Worm (Caenorhabditis elegans) whole organism, early embryonic: Measurements from ENCODE around the gene fbxo-11.2.

Source experiments
- B0310.2 ChIP-seq: sonication (generic microtip); optimal IDR thresholded peaks from 2 replicates; lab custom pipeline; 2016; ENCODE audit warnings: mild to moderate bottlenecking, missing genetic modification characterization, missing compliant biosample characterization
- F13C5.2 ChIP-seq: sonication (generic microtip); optimal IDR thresholded peaks from 2 replicates; lab custom pipeline; 2017; ENCODE audit warnings: mild to moderate bottlenecking, missing genetic modification characterization, inconsistent platforms, missing compliant biosample characterization
- aly-1 ChIP-seq: sonication (generic microtip); optimal IDR thresholded peaks from 2 replicates; lab custom pipeline; 2016; ENCODE audit warnings: missing genetic modification characterization, missing compliant biosample characterization
- ama-1 ChIP-seq: fragments of 150-350 bp; optimal IDR thresholded peaks from 2 replicates; lab custom pipeline; 2014
- ceh-13 ChIP-seq: fragments of 200-800 bp; sonication (Bioruptor generic); optimal IDR thresholded peaks from 2 replicates; lab custom pipeline; 2018; ENCODE audit warnings: mild to moderate bottlenecking, missing genetic modification characterization, missing compliant biosample characterization
- ceh-36 ChIP-seq: sonication (generic microtip); optimal IDR thresholded peaks from 2 replicates; lab custom pipeline; 2016; ENCODE audit warnings: missing genetic modification characterization, inconsistent platforms, missing compliant biosample characterization
- ets-7 ChIP-seq: sonication (generic microtip); optimal IDR thresholded peaks from 2 replicates; lab custom pipeline; 2016; ENCODE audit warnings: missing genotype, missing genetic modification characterization, missing compliant biosample characterization
- flt-1 ChIP-seq: fragments of 200-800 bp; sonication (Bioruptor generic); IDR thresholded peaks from 2 replicates; pipeline ENCODE4 v1.3.6; 2022; ENCODE audit warnings: missing genetic modification characterization, missing compliant biosample characterization
- hmbx-1 ChIP-seq: sonication (generic microtip); optimal IDR thresholded peaks from 2 replicates; lab custom pipeline; 2016; ENCODE audit warnings: mild to moderate bottlenecking, missing genetic modification characterization, missing compliant biosample characterization
- hmg-4 ChIP-seq: fragments of 200-800 bp; sonication (Bioruptor generic); optimal IDR thresholded peaks from 2 replicates; lab custom pipeline; 2018; ENCODE audit warnings: mild to moderate bottlenecking, missing genetic modification characterization, missing compliant biosample characterization
- hnd-1 ChIP-seq: sonication (generic microtip); optimal IDR thresholded peaks from 2 replicates; lab custom pipeline; 2016; ENCODE audit warnings: missing genetic modification characterization, missing compliant biosample characterization
- pes-1 ChIP-seq: fragments of 200-800 bp; sonication (Bioruptor generic); IDR thresholded peaks from 2 replicates; pipeline ENCODE4 v1.3.6; 2022; ENCODE audit warnings: missing genetic modification reagents, missing genetic modification characterization, missing compliant biosample characterization
- scrt-1 ChIP-seq: fragments of 200-800 bp; sonication (Bioruptor generic); IDR thresholded peaks from 2 replicates; pipeline ENCODE4 v1.3.6; 2022; ENCODE audit warnings: missing genetic modification characterization, missing compliant biosample characterization
- sea-1 ChIP-seq: fragments of 200-800 bp; sonication (Bioruptor generic); conservative IDR thresholded peaks from 2 replicates; pipeline ENCODE4 v1.3.6; 2022; ENCODE audit warnings: missing genetic modification characterization, missing compliant biosample characterization
- tbx-11 ChIP-seq: fragments of 200-800 bp; sonication (Bioruptor generic); IDR thresholded peaks from 2 replicates; pipeline ENCODE4 v1.3.6; 2022; ENCODE audit warnings: missing genetic modification characterization, missing compliant biosample characterization
- tbx-37 ChIP-seq: fragments of 200-800 bp; sonication (Bioruptor generic); conservative IDR thresholded peaks from 2 replicates; pipeline ENCODE4 v1.3.6; 2022; ENCODE audit warnings: missing genetic modification reagents, missing genetic modification characterization, missing compliant biosample characterization
- tra-4 ChIP-seq: sonication (generic microtip); optimal IDR thresholded peaks from 2 replicates; lab custom pipeline; 2017; ENCODE audit warnings: missing genetic modification characterization, missing compliant biosample characterization

fbxo-11.2 gene

ce11 chrIII:1037173-1037572 is 15.9 kb downstream of the fbxo-11.2 start, which contains the start of the genes chin-1 and BE0003N10.1:
chin-1 (minus strand) TSS chrIII:1037212.
BE0003N10.1 (plus strand) TSS chrIII:1037492.
- TF ChIP-seq ets-7 (tag; lab: Kevin White, UChicago) (no peak), F13C5.2 (tag; lab: Kevin White, UChicago) (peak; percentile 22)

- TF ChIP-seq aly-1 (tag; lab: Kevin White, UChicago) (no peak), ceh-36 (tag; lab: Kevin White, UChicago) (no peak), B0310.2 (tag; lab: Kevin White, UChicago) (no peak), tbx-11 (GFP tag; lab: Robert Waterston, UW) (no peak), scrt-1 (GFP tag; lab: Robert Waterston, UW) (no peak), ets-7 (tag; lab: Kevin White, UChicago) (no peak), ama-1 (no peak), tbx-37 (GFP tag; lab: Robert Waterston, UW) (no peak), sea-1 (GFP tag; lab: Robert Waterston, UW) (no peak), ceh-13 (GFP tag; lab: Kevin White, UChicago) (no peak), hnd-1 (tag; lab: Kevin White, UChicago) (no peak), hmg-4 (GFP tag; lab: Kevin White, UChicago) (no peak), tra-4 (tag; lab: Kevin White, UChicago) (no peak), pes-1 (no peak)
These were observed 18.2 kb downstream of the fbxo-11.2 start for ce11 chrIII:1034853-1035252.

- TF ChIP-seq flt-1 (GFP tag; lab: Robert Waterston, UW) (no peak), scrt-1 (GFP tag; lab: Robert Waterston, UW) (no peak), ceh-13 (GFP tag; lab: Kevin White, UChicago) (no peak), ceh-36 (tag; lab: Kevin White, UChicago) (no peak), hmbx-1 (no peak), aly-1 (tag; lab: Kevin White, UChicago) (no peak), F13C5.2 (tag; lab: Kevin White, UChicago) (no peak), tra-4 (tag; lab: Kevin White, UChicago) (no peak), hnd-1 (tag; lab: Kevin White, UChicago) (no peak), ama-1 (no peak), ets-7 (tag; lab: Kevin White, UChicago) (no peak), hmg-4 (GFP tag; lab: Kevin White, UChicago) (no peak)
These were observed 22.1 kb downstream of the fbxo-11.2 start, which contains the start of the genes clc-26 and E_BE45912.2 for ce11 chrIII:1030965-1031364. clc-26 (minus strand) TSS chrIII:1031065. E_BE45912.2 (minus strand) TSS chrIII:1031103.

ce11 chrIII:1028233-1028632 is 24.8 kb downstream of the fbxo-11.2 start:
- TF ChIP-seq ceh-36 (tag; lab: Kevin White, UChicago) (no peak), scrt-1 (GFP tag; lab: Robert Waterston, UW) (no peak), F13C5.2 (tag; lab: Kevin White, UChicago) (no peak), tbx-37 (GFP tag; lab: Robert Waterston, UW) (no peak), ceh-13 (GFP tag; lab: Kevin White, UChicago) (no peak), flt-1 (GFP tag; lab: Robert Waterston, UW) (no peak), sea-1 (GFP tag; lab: Robert Waterston, UW) (no peak), hmbx-1 (no peak), ama-1 (no peak), hmg-4 (GFP tag; lab: Kevin White, UChicago) (no peak), tbx-11 (GFP tag; lab: Robert Waterston, UW) (no peak), pes-1 (no peak), B0310.2 (tag; lab: Kevin White, UChicago) (no peak), hnd-1 (tag; lab: Kevin White, UChicago) (no peak)

- TF ChIP-seq aly-1 (tag; lab: Kevin White, UChicago) (no peak), pes-1 (no peak), B0310.2 (tag; lab: Kevin White, UChicago) (no peak), ama-1 (no peak), tbx-11 (GFP tag; lab: Robert Waterston, UW) (no peak), tra-4 (tag; lab: Kevin White, UChicago) (no peak), ets-7 (tag; lab: Kevin White, UChicago) (no peak), hmg-4 (GFP tag; lab: Kevin White, UChicago) (no peak), flt-1 (GFP tag; lab: Robert Waterston, UW) (no peak), tbx-37 (GFP tag; lab: Robert Waterston, UW) (no peak), sea-1 (GFP tag; lab: Robert Waterston, UW) (no peak), ceh-36 (tag; lab: Kevin White, UChicago) (no peak), scrt-1 (GFP tag; lab: Robert Waterston, UW) (no peak), F13C5.2 (tag; lab: Kevin White, UChicago) (no peak), ceh-13 (GFP tag; lab: Kevin White, UChicago) (no peak), hmbx-1 (no peak), hnd-1 (tag; lab: Kevin White, UChicago) (no peak)
These were observed 26.8 kb downstream of the fbxo-11.2 start, which contains the start of gene clc-25 for ce11 chrIII:1026261-1026660. clc-25 (minus strand) TSS chrIII:1026361.

- TF ChIP-seq tra-4 (tag; lab: Kevin White, UChicago) = no peak
- no peak for TF ChIP-seq F13C5.2 (tag; lab: Kevin White, UChicago)
- no peak for TF ChIP-seq pes-1
- TF ChIP-seq ceh-13 (GFP tag; lab: Kevin White, UChicago) = no peak
- TF ChIP-seq tbx-37 (GFP tag; lab: Robert Waterston, UW) = no peak
- TF ChIP-seq hmg-4 (GFP tag; lab: Kevin White, UChicago) = no peak
- no peak for TF ChIP-seq flt-1 (GFP tag; lab: Robert Waterston, UW)
- TF ChIP-seq hmbx-1 = no peak
- TF ChIP-seq B0310.2 (tag; lab: Kevin White, UChicago) = no peak
These were observed 32.3 kb downstream of the fbxo-11.2 start, which contains the start of gene clc-23 for ce11 chrIII:1020732-1021131. clc-23 (plus strand) TSS chrIII:1020954.

- TF ChIP-seq tbx-11 (GFP tag; lab: Robert Waterston, UW) (no peak), aly-1 (tag; lab: Kevin White, UChicago) (no peak), ets-7 (tag; lab: Kevin White, UChicago) (no peak), flt-1 (GFP tag; lab: Robert Waterston, UW) (no peak), sea-1 (GFP tag; lab: Robert Waterston, UW) (no peak), ama-1 (no peak)
These were observed 37.0 kb downstream of the fbxo-11.2 start, which contains the start of gene Y34F4.3 for ce11 chrIII:1016080-1016479. Y34F4.3 (minus strand) TSS chrIII:1016180.
